Worm (Caenorhabditis elegans): ENCODE data around the gene T05H4.3.

The T05H4.3 gene

ce11 chrV:6442037-6442436, at the start of gene T05H4.3:
Gene T05H4.3 (plus strand): TSS chrV:6442337.
- TF ChIP-seq sea-1 (GFP tag; conservative IDR thresholded peaks at IDR 0.05) (no peak), tbx-11 (GFP tag; IDR thresholded peaks at IDR 0.05) (no peak), pes-1 (GFP tag; IDR thresholded peaks at IDR 0.05) (no peak), hmbx-1 (tag; optimal IDR thresholded peaks at IDR 0.05) (no peak), ets-7 (tag; optimal IDR thresholded peaks at IDR 0.05) (no peak), scrt-1 (GFP tag; IDR thresholded peaks at IDR 0.05) (no peak), ceh-13 (GFP tag; optimal IDR thresholded peaks at IDR 0.05) (no peak), tra-4 (tag; optimal IDR thresholded peaks at IDR 0.05) (no peak), F13C5.2 (tag; optimal IDR thresholded peaks at IDR 0.05) (no peak), aly-1 (tag; optimal IDR thresholded peaks at IDR 0.05) (no peak), hnd-1 (tag; optimal IDR thresholded peaks at IDR 0.05) (no peak), flt-1 (GFP tag; IDR thresholded peaks at IDR 0.05) (no peak), ama-1 (optimal IDR thresholded peaks at IDR 0.05) (no peak), hmg-4 (GFP tag; optimal IDR thresholded peaks at IDR 0.05) (no peak), ceh-36 (tag; optimal IDR thresholded peaks at IDR 0.05) (no peak), tbx-37 (GFP tag; conservative IDR thresholded peaks at IDR 0.05) (no peak), B0310.2 (tag; optimal IDR thresholded peaks at IDR 0.05) (no peak)

- TF ChIP-seq F13C5.2 (tag; optimal IDR thresholded peaks at IDR 0.05) (no peak), pes-1 (GFP tag; IDR thresholded peaks at IDR 0.05) (no peak), tra-4 (tag; optimal IDR thresholded peaks at IDR 0.05) (no peak), tbx-37 (GFP tag; conservative IDR thresholded peaks at IDR 0.05) (no peak), flt-1 (GFP tag; IDR thresholded peaks at IDR 0.05) (no peak), hnd-1 (tag; optimal IDR thresholded peaks at IDR 0.05) (no peak), ama-1 (optimal IDR thresholded peaks at IDR 0.05) (no peak), aly-1 (tag; optimal IDR thresholded peaks at IDR 0.05) (no peak), hmbx-1 (tag; optimal IDR thresholded peaks at IDR 0.05) (no peak), tbx-11 (GFP tag; IDR thresholded peaks at IDR 0.05) (no peak), ets-7 (tag; optimal IDR thresholded peaks at IDR 0.05) (no peak)
Observed at ce11 chrV:6398922-6399321, 43.2 kb upstream of the T05H4.3 start.

ce11 chrV:6399831-6400230, 42.3 kb upstream of the T05H4.3 start, which contains the start of gene gfi-1:
Gene gfi-1 (minus strand): TSS chrV:6399931.
- TF ChIP-seq scrt-1 (GFP tag; IDR thresholded peaks at IDR 0.05) (no peak), hmbx-1 (tag; optimal IDR thresholded peaks at IDR 0.05) (no peak), ceh-13 (GFP tag; optimal IDR thresholded peaks at IDR 0.05) (no peak), ceh-36 (tag; optimal IDR thresholded peaks at IDR 0.05) (no peak), flt-1 (GFP tag; IDR thresholded peaks at IDR 0.05) (no peak)

- no peak for TF ChIP-seq tbx-11 (GFP tag; IDR thresholded peaks at IDR 0.05)
- TF ChIP-seq B0310.2 (tag; optimal IDR thresholded peaks at IDR 0.05), result no peak
- no peak for TF ChIP-seq hmg-4 (GFP tag; optimal IDR thresholded peaks at IDR 0.05)
- no peak for TF ChIP-seq pes-1 (GFP tag; IDR thresholded peaks at IDR 0.05)
- TF ChIP-seq ets-7 (tag; optimal IDR thresholded peaks at IDR 0.05), result no peak
- no peak for TF ChIP-seq hnd-1 (tag; optimal IDR thresholded peaks at IDR 0.05)
- TF ChIP-seq ceh-36 (tag; optimal IDR thresholded peaks at IDR 0.05), result no peak
- TF ChIP-seq scrt-1 (GFP tag; IDR thresholded peaks at IDR 0.05), result no peak
- no peak for TF ChIP-seq sea-1 (GFP tag; conservative IDR thresholded peaks at IDR 0.05)
- no peak for TF ChIP-seq tra-4 (tag; optimal IDR thresholded peaks at IDR 0.05)
- TF ChIP-seq hmbx-1 (tag; optimal IDR thresholded peaks at IDR 0.05), result no peak
- TF ChIP-seq aly-1 (tag; optimal IDR thresholded peaks at IDR 0.05), result no peak
- no peak for TF ChIP-seq flt-1 (GFP tag; IDR thresholded peaks at IDR 0.05)
- no peak for TF ChIP-seq ama-1 (optimal IDR thresholded peaks at IDR 0.05)
- no peak for TF ChIP-seq F13C5.2 (tag; optimal IDR thresholded peaks at IDR 0.05)
- TF ChIP-seq tbx-37 (GFP tag; conservative IDR thresholded peaks at IDR 0.05), result no peak
- no peak for TF ChIP-seq ceh-13 (GFP tag; optimal IDR thresholded peaks at IDR 0.05)
Observed at ce11 chrV:6400528-6400927, 41.6 kb upstream of the T05H4.3 start.

ce11 chrV:6400950-6401551, 41.1 kb upstream of the T05H4.3 start:
- TF ChIP-seq pes-1 (GFP tag; IDR thresholded peaks at IDR 0.05) (no peak), aly-1 (tag; optimal IDR thresholded peaks at IDR 0.05) (no peak), B0310.2 (tag; optimal IDR thresholded peaks at IDR 0.05) (no peak), ceh-36 (tag; optimal IDR thresholded peaks at IDR 0.05) (no peak), scrt-1 (GFP tag; IDR thresholded peaks at IDR 0.05) (no peak), hmbx-1 (tag; optimal IDR thresholded peaks at IDR 0.05) (no peak), ama-1 (optimal IDR thresholded peaks at IDR 0.05) (no peak), tra-4 (tag; optimal IDR thresholded peaks at IDR 0.05) (no peak), hmg-4 (GFP tag; optimal IDR thresholded peaks at IDR 0.05) (no peak), tbx-11 (GFP tag; IDR thresholded peaks at IDR 0.05) (no peak), flt-1 (GFP tag; IDR thresholded peaks at IDR 0.05) (no peak), F13C5.2 (tag; optimal IDR thresholded peaks at IDR 0.05) (no peak), tbx-37 (GFP tag; conservative IDR thresholded peaks at IDR 0.05) (no peak), sea-1 (GFP tag; conservative IDR thresholded peaks at IDR 0.05) (no peak), hnd-1 (tag; optimal IDR thresholded peaks at IDR 0.05) (no peak), ets-7 (tag; optimal IDR thresholded peaks at IDR 0.05) (no peak), ceh-13 (GFP tag; optimal IDR thresholded peaks at IDR 0.05) (no peak)

- TF ChIP-seq tbx-37 (GFP tag; conservative IDR thresholded peaks at IDR 0.05) (no peak), B0310.2 (tag; optimal IDR thresholded peaks at IDR 0.05) (no peak), tra-4 (tag; optimal IDR thresholded peaks at IDR 0.05) (no peak), ets-7 (tag; optimal IDR thresholded peaks at IDR 0.05) (no peak), aly-1 (tag; optimal IDR thresholded peaks at IDR 0.05) (no peak), sea-1 (GFP tag; conservative IDR thresholded peaks at IDR 0.05) (no peak), flt-1 (GFP tag; IDR thresholded peaks at IDR 0.05) (no peak), hnd-1 (tag; optimal IDR thresholded peaks at IDR 0.05) (no peak), ceh-36 (tag; optimal IDR thresholded peaks at IDR 0.05) (no peak), tbx-11 (GFP tag; IDR thresholded peaks at IDR 0.05) (no peak), hmg-4 (GFP tag; optimal IDR thresholded peaks at IDR 0.05) (no peak), pes-1 (GFP tag; IDR thresholded peaks at IDR 0.05) (no peak), F13C5.2 (tag; optimal IDR thresholded peaks at IDR 0.05) (no peak), hmbx-1 (tag; optimal IDR thresholded peaks at IDR 0.05) (no peak), ceh-13 (GFP tag; optimal IDR thresholded peaks at IDR 0.05) (no peak)
Observed at ce11 chrV:6407587-6407986, 34.5 kb upstream of the T05H4.3 start.

ce11 chrV:6408733-6409227, 33.4 kb upstream of the T05H4.3 start, which contains the start of gene bcf-1:
Gene bcf-1 (minus strand): TSS chrV:6408783.
- no peak for TF ChIP-seq tbx-11 (GFP tag; IDR thresholded peaks at IDR 0.05)
- TF ChIP-seq scrt-1 (GFP tag; IDR thresholded peaks at IDR 0.05), result no peak
- no peak for TF ChIP-seq tbx-37 (GFP tag; conservative IDR thresholded peaks at IDR 0.05)
